Worm (Caenorhabditis elegans) whole organism, L1 larva: ENCODE measurements around the gene D2007.2.
A peak's percentile ranks its signal among the peaks of the same experiment; 100 is the strongest.

Experiments
- C16A3.4 ChIP-seq: fragments of 150-350 bp; optimal IDR thresholded peaks from 2 replicates; lab custom pipeline; 2014; ENCODE audit warnings: missing biosample characterization, missing genetic modification characterization
- C34B4.2 ChIP-seq: sonication (generic microtip); optimal IDR thresholded peaks from 2 replicates; lab custom pipeline; 2017; ENCODE audit warnings: mild to moderate bottlenecking, missing genetic modification characterization, missing compliant biosample characterization
- F16B12.6 ChIP-seq: fragments of 150-350 bp; optimal IDR thresholded peaks from 2 replicates; lab custom pipeline; 2014; ENCODE audit warnings: missing biosample characterization, missing genetic modification characterization
- alr-1 ChIP-seq: fragments of 200-800 bp; sonication (Bioruptor generic); optimal IDR thresholded peaks from 2 replicates; lab custom pipeline; 2018; ENCODE audit warnings: borderline replicate concordance, mild to moderate bottlenecking, missing genetic modification characterization, missing compliant biosample characterization
- aly-2 ChIP-seq: fragments of 150-350 bp; optimal IDR thresholded peaks from 2 replicates; lab custom pipeline; 2014; ENCODE audit warnings: missing biosample characterization, missing genetic modification characterization
- ama-1 ChIP-seq: fragments of 150-350 bp; optimal IDR thresholded peaks from 2 replicates; lab custom pipeline; 2014
- blmp-1 ChIP-seq: fragments of 150-350 bp; optimal IDR thresholded peaks from 2 replicates; lab custom pipeline; 2014; ENCODE audit warnings: missing biosample characterization, missing genetic modification characterization
- ceh-8 ChIP-seq: fragments of 200-800 bp; sonication (Bioruptor generic); optimal IDR thresholded peaks from 2 replicates; lab custom pipeline; 2018; ENCODE audit warnings: mild to moderate bottlenecking, missing genetic modification characterization, moderate library complexity, missing compliant biosample characterization
- ceh-82 ChIP-seq, 3 experiments: fragments of 150-350 bp in 1 of 3; sonication (generic microtip) in 2 of 3; optimal IDR thresholded peaks; 2 replicates each; lab custom pipeline; 2014 to 2017; ENCODE audit warnings: missing biosample characterization in 3 of 3, missing genetic modification characterization in 3 of 3
- ceh-88 ChIP-seq: fragments of 200-800 bp; sonication (Bioruptor generic); IDR thresholded peaks from 2 replicates; pipeline ENCODE4 v1.3.6; 2022; ENCODE audit warnings: missing genetic modification characterization, missing compliant biosample characterization
- dpl-1 ChIP-seq, 3 experiments: fragments of 150-350 bp in 2 of 3; sonication (generic microtip) in 1 of 3; optimal IDR thresholded peaks; 2 replicates each; lab custom pipeline; 2014 to 2017; ENCODE audit warnings: missing biosample characterization in 3 of 3, missing genetic modification characterization in 3 of 3, missing genetic modification reagents in 3 of 3
- dsc-1 ChIP-seq: sonication (generic microtip); optimal IDR thresholded peaks from 2 replicates; lab custom pipeline; 2016; ENCODE audit warnings: mild to moderate bottlenecking, missing genetic modification characterization, missing compliant biosample characterization
- efl-1 ChIP-seq, 4 experiments: fragments of 150-350 bp; optimal IDR thresholded peaks in 3 of 4; peaks in 1 of 4; 1 replicate in 1 of 4; 2 replicates in 3 of 4; lab custom pipeline; 2014; ENCODE audit warnings: missing biosample characterization in 2 of 4, missing genetic modification characterization in 2 of 4, missing genetic modification reagents in 2 of 4
- efl-3 ChIP-seq: fragments of 200-800 bp; sonication (Bioruptor generic); optimal IDR thresholded peaks from 2 replicates; lab custom pipeline; 2018; ENCODE audit warnings: mild to moderate bottlenecking, missing genetic modification characterization, missing compliant biosample characterization
- egl-13 ChIP-seq: sonication (generic microtip); optimal IDR thresholded peaks from 2 replicates; lab custom pipeline; 2016; ENCODE audit warnings: missing genotype, missing genetic modification reagents, missing genetic modification characterization, missing compliant biosample characterization
- elt-2 ChIP-seq: sonication (generic microtip); optimal IDR thresholded peaks from 2 replicates; lab custom pipeline; 2016; ENCODE audit warnings: missing genetic modification characterization, mild to moderate bottlenecking, inconsistent platforms, missing compliant biosample characterization, missing genetic modification reagents
- elt-3 ChIP-seq, 6 experiments: fragments of 150-350 bp in 1 of 6; sonication (generic microtip); optimal IDR thresholded peaks; 2 replicates each; lab custom pipeline; 2017 to 2018; ENCODE audit warnings: missing biosample characterization in 6 of 6, missing genetic modification characterization in 6 of 6, inconsistent platforms in 1 of 6
- grh-1 ChIP-seq: fragments of 200-800 bp; sonication (Bioruptor generic); IDR thresholded peaks from 2 replicates; pipeline ENCODE4 v1.3.6; 2022; ENCODE audit warnings: missing genetic modification reagents, missing genetic modification characterization, missing compliant biosample characterization
- hlh-17 ChIP-seq: fragments of 200-800 bp; sonication (Bioruptor generic); optimal IDR thresholded peaks from 2 replicates; lab custom pipeline; 2018; ENCODE audit warnings: missing genetic modification characterization, mild to moderate bottlenecking, missing compliant biosample characterization, moderate library complexity, borderline replicate concordance
- hpl-2 ChIP-seq: fragments of 150-350 bp; optimal IDR thresholded peaks from 2 replicates; lab custom pipeline; 2014; ENCODE audit warnings: missing biosample characterization, missing genetic modification reagents, missing genetic modification characterization
- irx-1 ChIP-seq: sonication (generic microtip); optimal IDR thresholded peaks from 2 replicates; lab custom pipeline; 2016; ENCODE audit warnings: missing genetic modification characterization, missing compliant biosample characterization
- isw-1 ChIP-seq: fragments of 200-800 bp; sonication (Bioruptor generic); IDR thresholded peaks from 2 replicates; pipeline ENCODE4 v1.3.6; 2022; ENCODE audit warnings: missing genetic modification characterization, missing compliant biosample characterization
- jun-1 ChIP-seq: fragments of 150-350 bp; optimal IDR thresholded peaks from 2 replicates; lab custom pipeline; 2014; ENCODE audit warnings: missing biosample characterization, missing genetic modification reagents, missing genetic modification characterization
- lin-14 ChIP-seq: fragments of 200-800 bp; sonication (Bioruptor generic); optimal IDR thresholded peaks from 2 replicates; lab custom pipeline; 2018; ENCODE audit warnings: mild to moderate bottlenecking, missing genetic modification characterization, moderate library complexity, missing compliant biosample characterization
- lin-39 ChIP-seq: fragments of 150-350 bp; optimal IDR thresholded peaks from 2 replicates; lab custom pipeline; 2014; ENCODE audit warnings: missing biosample characterization, missing genetic modification reagents, missing genetic modification characterization
- lsy-2 ChIP-seq, 2 experiments: fragments of 150-350 bp; optimal IDR thresholded peaks; 2 replicates each; lab custom pipeline; 2014; ENCODE audit warnings: missing biosample characterization in 2 of 2, missing genetic modification characterization in 2 of 2
- mab-9 ChIP-seq: fragments of 200-800 bp; sonication (Bioruptor generic); IDR thresholded peaks from 2 replicates; pipeline ENCODE4 v1.3.6; 2022; ENCODE audit warnings: missing genetic modification reagents, missing genetic modification characterization, missing compliant biosample characterization
- nhr-11 ChIP-seq: fragments of 150-350 bp; optimal IDR thresholded peaks from 2 replicates; lab custom pipeline; 2014; ENCODE audit warnings: missing biosample characterization, missing genetic modification characterization
- nhr-19 ChIP-seq: fragments of 200-800 bp; sonication (Bioruptor generic); conservative IDR thresholded peaks from 2 replicates; pipeline ENCODE4 v1.3.6; 2022; ENCODE audit warnings: missing genetic modification characterization, missing compliant biosample characterization
- nhr-20 ChIP-seq: sonication (generic microtip); optimal IDR thresholded peaks from 2 replicates; lab custom pipeline; 2016; ENCODE audit warnings: mild to moderate bottlenecking, missing genetic modification characterization, missing compliant biosample characterization
- nhr-28 ChIP-seq: fragments of 150-350 bp; optimal IDR thresholded peaks from 2 replicates; lab custom pipeline; 2014; ENCODE audit warnings: missing biosample characterization, missing genetic modification characterization
- nhr-71 ChIP-seq: sonication (generic microtip); optimal IDR thresholded peaks from 2 replicates; lab custom pipeline; 2016; ENCODE audit warnings: mild to moderate bottlenecking, missing genetic modification characterization, moderate library complexity, missing compliant biosample characterization
- nhr-77 ChIP-seq: fragments of 150-350 bp; optimal IDR thresholded peaks from 2 replicates; lab custom pipeline; 2014; ENCODE audit warnings: missing biosample characterization, missing genetic modification characterization
- nhr-85 ChIP-seq: sonication (generic microtip); peaks from one replicate; lab custom pipeline; 2016; ENCODE audit warnings: missing genetic modification characterization, inconsistent platforms, missing compliant biosample characterization
- pag-3 ChIP-seq: sonication (generic microtip); optimal IDR thresholded peaks from 2 replicates; lab custom pipeline; 2017; ENCODE audit warnings: missing genetic modification characterization, mild to moderate bottlenecking, missing compliant biosample characterization, antibody characterized with exemption, borderline replicate concordance; ENCODE audit not compliant: insufficient read depth
- rnt-1 ChIP-seq: sonication (generic microtip); optimal IDR thresholded peaks from 2 replicates; lab custom pipeline; 2016; ENCODE audit warnings: mild to moderate bottlenecking, missing genetic modification characterization, moderate library complexity, missing compliant biosample characterization
- skn-1 ChIP-seq: fragments of 150-350 bp; optimal IDR thresholded peaks from 2 replicates; lab custom pipeline; 2014; ENCODE audit warnings: missing biosample characterization, missing genetic modification characterization
- sox-4 ChIP-seq: sonication (generic microtip); optimal IDR thresholded peaks from 2 replicates; lab custom pipeline; 2016; ENCODE audit warnings: missing genetic modification characterization, missing compliant biosample characterization
- sptf-1 ChIP-seq: fragments of 150-350 bp; optimal IDR thresholded peaks from 2 replicates; lab custom pipeline; 2014; ENCODE audit warnings: missing biosample characterization, missing genetic modification characterization
- swsn-7 ChIP-seq: sonication (generic microtip); optimal IDR thresholded peaks from 2 replicates; lab custom pipeline; 2016; ENCODE audit warnings: missing genetic modification characterization, missing compliant biosample characterization
- unc-130 ChIP-seq: fragments of 150-350 bp; optimal IDR thresholded peaks from 2 replicates; lab custom pipeline; 2017; ENCODE audit warnings: missing biosample characterization, missing genetic modification characterization, inconsistent platforms
- unc-30 ChIP-seq: sonication (generic microtip); optimal IDR thresholded peaks from 2 replicates; lab custom pipeline; 2017; ENCODE audit warnings: missing biosample characterization, missing genetic modification characterization
- unc-62 ChIP-seq: fragments of 150-350 bp; optimal IDR thresholded peaks from 2 replicates; lab custom pipeline; 2014; ENCODE audit warnings: missing biosample characterization, missing genetic modification reagents, missing genetic modification characterization
- unc-86 ChIP-seq: sonication (generic microtip); optimal IDR thresholded peaks from 2 replicates; lab custom pipeline; 2016; ENCODE audit warnings: missing genetic modification characterization, missing compliant biosample characterization
- vab-15 ChIP-seq: sonication (generic microtip); optimal IDR thresholded peaks from 2 replicates; lab custom pipeline; 2017; ENCODE audit warnings: missing genotype, mild to moderate bottlenecking, missing genetic modification characterization, missing compliant biosample characterization
- zag-1 ChIP-seq: fragments of 150-350 bp; optimal IDR thresholded peaks from 2 replicates; lab custom pipeline; 2014; ENCODE audit warnings: missing biosample characterization, missing genetic modification characterization
- ztf-4 ChIP-seq: fragments of 150-350 bp; optimal IDR thresholded peaks from 2 replicates; lab custom pipeline; 2014; ENCODE audit warnings: missing biosample characterization, missing genetic modification characterization

D2007.2 gene

ce11 chrIII:8126978-8127377 is 21.8 kb upstream of the D2007.2 start (continued):
- TF ChIP-seq rnt-1 (tag; lab: Kevin White, UChicago) (peak; percentile 1), sox-4 (no peak), unc-130 (tag; lab: Kevin White, UChicago) (no peak), jun-1 (no peak)

ce11 chrIII:8129195-8129594 is 19.6 kb upstream of the D2007.2 start:
- TF ChIP-seq lsy-2 (tag; optimal IDR thresholded peaks at IDR 0.05; lab: Kevin White, UChicago) (peak in 1 of 2 experiments; percentile 28), dsc-1 (tag; lab: Kevin White, UChicago) (no peak), ceh-8 (GFP tag; lab: Kevin White, UChicago) (no peak)

DNA sequence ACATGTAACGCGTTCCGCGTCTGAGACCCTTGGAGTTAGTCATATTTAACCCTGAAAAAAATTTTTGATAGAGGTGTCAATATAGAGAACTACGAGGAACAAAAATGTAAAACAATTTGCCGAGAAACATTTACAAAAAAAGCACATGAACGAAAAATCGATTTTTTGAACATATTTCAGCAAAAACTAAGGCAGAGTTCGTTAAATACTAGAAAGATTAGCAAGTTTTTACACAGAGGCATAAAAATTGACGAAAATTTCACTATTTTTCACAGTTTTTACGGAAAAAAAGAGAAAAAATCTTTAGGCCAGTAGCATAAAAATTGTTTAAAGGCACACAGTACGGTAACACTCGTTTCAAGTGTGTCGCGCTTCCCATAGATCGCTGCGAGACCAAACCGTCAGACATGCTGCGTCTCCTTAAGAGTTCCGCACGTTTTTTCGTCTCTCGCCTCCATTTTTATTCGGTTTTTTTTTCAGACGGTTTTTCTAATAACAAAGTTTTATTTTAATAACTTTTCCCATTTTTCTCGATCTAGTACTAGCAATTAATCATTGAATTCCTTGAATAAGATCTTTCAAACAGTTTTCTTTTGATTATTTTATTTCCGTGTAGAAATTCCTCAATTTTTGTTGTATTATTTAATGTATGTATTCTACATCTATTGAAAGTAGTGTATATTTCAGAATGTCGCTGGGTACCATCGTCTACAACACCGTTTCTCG is 18.4 kb upstream of the D2007.2 start, which contains the start of the genes rpl-21 and C14B9.10:
rpl-21 (minus strand) TSS at position 51 of the 726 bp plus-strand sequence.
C14B9.10 (plus strand) TSS at position 676 of the 726 bp plus-strand sequence.
- TF ChIP-seq dsc-1 (tag; lab: Kevin White, UChicago), result peak; percentile 73
- TF ChIP-seq zag-1, result no peak
- TF ChIP-seq C16A3.4 (tag; lab: Kevin White, UChicago), result peak; percentile 90
- TF ChIP-seq sptf-1, result no peak
- peak; percentile 87 to 91 for TF ChIP-seq efl-1 (optimal IDR thresholded peaks at IDR 0.05; lab: Kevin White, UChicago)
- peak; percentile 77 to 97 for TF ChIP-seq efl-1 (GFP tag; optimal IDR thresholded peaks at IDR 0.05 in 1 of 2; lab: Kevin White, UChicago)
- TF ChIP-seq jun-1, result peak; percentile 74
- peak; percentile 85 for TF ChIP-seq skn-1 (tag; lab: Kevin White, UChicago)
- TF ChIP-seq unc-86 (tag; lab: Kevin White, UChicago), result peak; percentile 74
- no peak for TF ChIP-seq unc-62 (GFP tag; lab: Kevin White, UChicago)
- TF ChIP-seq C34B4.2, result no peak
- peak; percentile 85 for TF ChIP-seq nhr-20
- TF ChIP-seq ztf-4 (tag; lab: Kevin White, UChicago), result peak; percentile 68
- no peak for TF ChIP-seq efl-3 (GFP tag; lab: Kevin White, UChicago)
- no peak for TF ChIP-seq unc-30 (tag; lab: Kevin White, UChicago)
- peak; percentile 92 for TF ChIP-seq nhr-71
- TF ChIP-seq swsn-7 (tag; lab: Kevin White, UChicago), result peak; percentile 85
- TF ChIP-seq lin-39 (tag; lab: Kevin White, UChicago), result peak; percentile 69
- peak; percentile 75 to 80 (median 78) for TF ChIP-seq dpl-1 (GFP tag; optimal IDR thresholded peaks at IDR 0.05; lab: Kevin White, UChicago)
- TF ChIP-seq vab-15 (tag; lab: Kevin White, UChicago), result no peak
- no peak for TF ChIP-seq nhr-28 (tag; lab: Kevin White, UChicago)
- peak; percentile 95 for TF ChIP-seq nhr-85 (tag; lab: Kevin White, UChicago)
- peak; percentile 47; the same call in 1 of the 2 replicates for TF ChIP-seq ceh-88 (GFP tag; lab: Robert Waterston, UW)
- peak; percentile 33 for TF ChIP-seq sox-4
- peak; percentile 5 for TF ChIP-seq elt-2 (tag; lab: Kevin White, UChicago)
- TF ChIP-seq grh-1 (GFP tag; lab: Robert Waterston, UW), result peak; percentile 64
- peak; percentile 72 for TF ChIP-seq blmp-1
- peak; percentile 85 for TF ChIP-seq nhr-19
- TF ChIP-seq lin-14, result peak; percentile 77
- peak; percentile 73 for TF ChIP-seq nhr-77
- peak; percentile 73 to 88 (median 77) for TF ChIP-seq ceh-82 (tag; optimal IDR thresholded peaks at IDR 0.05; lab: Kevin White, UChicago)
- TF ChIP-seq irx-1 (tag; lab: Kevin White, UChicago), result peak; percentile 56
- TF ChIP-seq mab-9 (GFP tag; lab: Robert Waterston, UW), result no peak
- peak; percentile 9 for TF ChIP-seq hpl-2 (GFP tag; lab: Kevin White, UChicago)
- no peak for TF ChIP-seq pag-3 (tag; lab: Kevin White, UChicago)
- peak; percentile 86 for TF ChIP-seq isw-1 (GFP tag; lab: Robert Waterston, UW)
- peak; percentile 27 for TF ChIP-seq egl-13 (tag; lab: Kevin White, UChicago)
- TF ChIP-seq F16B12.6, result peak; percentile 53
- no peak for TF ChIP-seq alr-1 (tag; lab: Kevin White, UChicago)
- no peak for TF ChIP-seq ama-1 (lab: Kevin White, UChicago)
- TF ChIP-seq hlh-17 (GFP tag; lab: Kevin White, UChicago), result no peak
- peak; percentile 75 for TF ChIP-seq nhr-11 (tag; lab: Kevin White, UChicago)
- TF ChIP-seq elt-3 (tag; optimal IDR thresholded peaks at IDR 0.05; lab: Kevin White, UChicago), result peak in 2 of 6 experiments; percentile 41 to 73
- TF ChIP-seq aly-2, result peak; percentile 83
